Worm (Caenorhabditis elegans) whole organism, late embryonic: ENCODE measurements around the gene Y61A9LA.10.

ENCODE experiments used
- ceh-9 ChIP-seq: sonication (generic microtip); optimal IDR thresholded peaks from 2 replicates; lab custom pipeline; 2016; ENCODE audit warnings: mild to moderate bottlenecking, missing genetic modification characterization, inconsistent platforms, missing compliant biosample characterization
- dve-1 ChIP-seq: sonication (generic microtip); optimal IDR thresholded peaks from 2 replicates; lab custom pipeline; 2017; ENCODE audit warnings: antibody characterized with exemption, mild to moderate bottlenecking, missing genetic modification characterization, missing compliant biosample characterization
- elt-4 ChIP-seq: sonication (generic microtip); optimal IDR thresholded peaks from 2 replicates; lab custom pipeline; 2016; ENCODE audit warnings: missing genetic modification characterization, missing compliant biosample characterization
- hlh-15 ChIP-seq: sonication (generic microtip); optimal IDR thresholded peaks from 2 replicates; lab custom pipeline; 2016; ENCODE audit warnings: missing genetic modification characterization, missing compliant biosample characterization
- hlh-6 ChIP-seq: sonication (generic microtip); optimal IDR thresholded peaks from 2 replicates; lab custom pipeline; 2016; ENCODE audit warnings: missing genotype, missing genetic modification characterization, missing compliant biosample characterization
- lin-11 ChIP-seq: fragments of 200-800 bp; sonication (Bioruptor generic); optimal IDR thresholded peaks from 2 replicates; lab custom pipeline; 2018; ENCODE audit warnings: mild to moderate bottlenecking, missing genetic modification characterization, missing compliant biosample characterization
- mec-3 ChIP-seq: sonication (generic microtip); optimal IDR thresholded peaks from 2 replicates; lab custom pipeline; 2016; ENCODE audit warnings: borderline replicate concordance, missing genetic modification characterization, missing compliant biosample characterization
- pag-3 ChIP-seq: sonication (generic microtip); optimal IDR thresholded peaks from 2 replicates; lab custom pipeline; 2016; ENCODE audit warnings: missing compliant biosample characterization, missing genetic modification characterization, borderline replicate concordance
- ref-2 ChIP-seq: sonication (generic microtip); optimal IDR thresholded peaks from 2 replicates; lab custom pipeline; 2016; ENCODE audit warnings: missing genetic modification characterization, missing compliant biosample characterization
- tbx-2 ChIP-seq: sonication (generic microtip); optimal IDR thresholded peaks from 2 replicates; lab custom pipeline; 2016; ENCODE audit warnings: missing genetic modification characterization, missing compliant biosample characterization
- ztf-16 ChIP-seq: sonication (generic microtip); optimal IDR thresholded peaks from 2 replicates; lab custom pipeline; 2017; ENCODE audit warnings: missing genetic modification characterization, missing compliant biosample characterization

ce11 chrV:4615802-4616201 is at the start of gene Y61A9LA.10, which contains the start of gene F54D11.4:
- TF ChIP-seq pag-3 (no peak), ref-2 (tag; lab: Kevin White, UChicago) (no peak), hlh-6 (no peak), tbx-2 (no peak), ceh-9 (tag; lab: Kevin White, UChicago) (no peak), mec-3 (tag; lab: Kevin White, UChicago) (no peak), dve-1 (tag; lab: Kevin White, UChicago) (no peak), hlh-15 (tag; lab: Kevin White, UChicago) (no peak), ztf-16 (tag; lab: Kevin White, UChicago) (no peak), lin-11 (tag; lab: Kevin White, UChicago) (no peak), elt-4 (tag; lab: Kevin White, UChicago) (no peak)
